Worm (Caenorhabditis elegans) whole organism, L1 larva: ENCODE data around the gene col-102.

Experiments used
- Y116A8C.19 ChIP-seq: sonication (generic microtip); optimal IDR thresholded peaks from 2 replicates; lab custom pipeline; 2016; ENCODE audit warnings: missing compliant biosample characterization, missing genetic modification characterization, borderline replicate concordance
- efl-3 ChIP-seq: fragments of 200-800 bp; sonication (Bioruptor generic); optimal IDR thresholded peaks from 2 replicates; lab custom pipeline; 2018; ENCODE audit warnings: mild to moderate bottlenecking, missing genetic modification characterization, missing compliant biosample characterization
- grh-1 ChIP-seq: fragments of 200-800 bp; sonication (Bioruptor generic); IDR thresholded peaks from 2 replicates; pipeline ENCODE4 v1.3.6; 2022; ENCODE audit warnings: missing genetic modification reagents, missing genetic modification characterization, missing compliant biosample characterization
- isw-1 ChIP-seq: fragments of 200-800 bp; sonication (Bioruptor generic); IDR thresholded peaks from 2 replicates; pipeline ENCODE4 v1.3.6; 2022; ENCODE audit warnings: missing genetic modification characterization, missing compliant biosample characterization
- lin-35 ChIP-seq, 2 experiments: fragments of 150-350 bp; optimal IDR thresholded peaks; 2 replicates each; lab custom pipeline; 2014; ENCODE audit warnings: missing biosample characterization in 2 of 2, missing genetic modification characterization in 2 of 2, missing genetic modification reagents in 2 of 2
- lsy-2 ChIP-seq, 2 experiments: fragments of 150-350 bp; optimal IDR thresholded peaks; 2 replicates each; lab custom pipeline; 2014; ENCODE audit warnings: missing biosample characterization in 2 of 2, missing genetic modification characterization in 2 of 2
- mab-9 ChIP-seq: fragments of 200-800 bp; sonication (Bioruptor generic); IDR thresholded peaks from 2 replicates; pipeline ENCODE4 v1.3.6; 2022; ENCODE audit warnings: missing genetic modification reagents, missing genetic modification characterization, missing compliant biosample characterization
- mef-2 ChIP-seq: fragments of 150-350 bp; optimal IDR thresholded peaks from 2 replicates; lab custom pipeline; 2014; ENCODE audit warnings: missing biosample characterization, missing genetic modification characterization
- nhr-85 ChIP-seq: sonication (generic microtip); peaks from one replicate; lab custom pipeline; 2016; ENCODE audit warnings: missing genetic modification characterization, inconsistent platforms, missing compliant biosample characterization
- rnt-1 ChIP-seq: sonication (generic microtip); optimal IDR thresholded peaks from 2 replicates; lab custom pipeline; 2016; ENCODE audit warnings: mild to moderate bottlenecking, missing genetic modification characterization, moderate library complexity, missing compliant biosample characterization
- sptf-1 ChIP-seq: fragments of 150-350 bp; optimal IDR thresholded peaks from 2 replicates; lab custom pipeline; 2014; ENCODE audit warnings: missing biosample characterization, missing genetic modification characterization
- unc-30 ChIP-seq: sonication (generic microtip); optimal IDR thresholded peaks from 2 replicates; lab custom pipeline; 2017; ENCODE audit warnings: missing biosample characterization, missing genetic modification characterization
- vab-15 ChIP-seq: sonication (generic microtip); optimal IDR thresholded peaks from 2 replicates; lab custom pipeline; 2017; ENCODE audit warnings: missing genotype, mild to moderate bottlenecking, missing genetic modification characterization, missing compliant biosample characterization
- zag-1 ChIP-seq: fragments of 150-350 bp; optimal IDR thresholded peaks from 2 replicates; lab custom pipeline; 2014; ENCODE audit warnings: missing biosample characterization, missing genetic modification characterization
- ztf-4 ChIP-seq: fragments of 150-350 bp; optimal IDR thresholded peaks from 2 replicates; lab custom pipeline; 2014; ENCODE audit warnings: missing biosample characterization, missing genetic modification characterization

col-102 gene

DNA sequence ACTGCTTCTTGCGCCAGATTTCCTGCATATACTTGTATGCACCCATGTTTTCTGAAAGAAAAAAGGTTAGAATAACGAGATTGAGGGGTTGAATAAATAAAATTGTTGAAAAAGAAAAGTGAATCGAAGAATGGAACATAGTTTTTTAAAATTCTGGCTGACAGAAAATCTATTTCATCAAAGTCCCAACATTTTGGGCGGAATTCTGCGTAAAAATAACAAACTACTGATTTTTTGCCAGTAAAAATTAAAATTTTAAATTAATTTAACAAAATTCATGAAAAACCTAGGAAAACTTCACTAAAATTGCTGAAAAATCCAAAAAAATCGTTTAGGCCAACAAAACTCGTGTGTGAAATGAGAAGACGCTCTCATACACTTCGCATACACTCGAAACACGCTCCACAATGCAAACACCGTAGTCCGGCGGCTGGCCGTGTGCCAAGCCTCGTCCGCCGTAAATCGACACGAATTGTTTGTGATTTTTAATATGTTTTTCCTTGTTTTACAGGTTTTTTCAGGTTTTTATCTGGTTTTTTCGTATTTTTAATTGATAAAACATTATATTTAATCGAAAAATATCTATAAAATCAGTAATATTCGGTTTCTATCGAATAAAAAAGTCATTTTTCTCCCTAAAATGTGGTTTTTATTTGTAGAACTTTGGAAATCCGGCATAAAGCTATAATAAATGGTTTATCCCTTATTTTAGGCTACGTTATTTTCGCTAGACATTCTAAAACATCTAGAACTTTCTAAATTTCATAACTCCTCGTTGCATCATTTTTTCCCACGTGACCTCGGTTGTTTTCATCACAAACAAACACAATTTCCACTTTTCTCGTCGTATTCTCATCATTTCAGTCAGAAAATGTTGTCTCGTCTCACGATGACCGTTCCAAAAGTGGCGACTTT, 50.5 kb downstream of the col-102 start, which contains the start of the genes rpl-15 and K11H12.8 (continued):
- peak; percentile 95 to 97 for TF ChIP-seq lin-35 (GFP tag; optimal IDR thresholded peaks at IDR 0.05; lab: Kevin White, UChicago)
- TF ChIP-seq isw-1 (GFP tag; lab: Robert Waterston, UW): peak; percentile 99
- peak; percentile 100 for TF ChIP-seq nhr-85
- peak; percentile 100 for TF ChIP-seq rnt-1
- TF ChIP-seq ztf-4 (tag; lab: Kevin White, UChicago): peak; percentile 100
- peak; percentile 100 for TF ChIP-seq lsy-2 (tag; optimal IDR thresholded peaks at IDR 0.05; lab: Kevin White, UChicago)
- TF ChIP-seq zag-1: peak; percentile 97
- peak; percentile 80 for TF ChIP-seq Y116A8C.19 (tag; lab: Kevin White, UChicago)
- no peak for TF ChIP-seq unc-30 (tag; lab: Kevin White, UChicago)
- TF ChIP-seq vab-15: peak; percentile 99
- peak; percentile 98 for TF ChIP-seq grh-1 (GFP tag; lab: Robert Waterston, UW)
- peak; percentile 86 for TF ChIP-seq efl-3 (GFP tag; lab: Kevin White, UChicago)
- TF ChIP-seq sptf-1 (tag; lab: Kevin White, UChicago): no peak
- TF ChIP-seq mef-2 (tag; lab: Kevin White, UChicago): peak; percentile 98
- TF ChIP-seq mab-9 (GFP tag; lab: Robert Waterston, UW): peak; percentile 99
